Worm (Caenorhabditis elegans): Measurements from ENCODE around the gene nep-15.

DNA sequence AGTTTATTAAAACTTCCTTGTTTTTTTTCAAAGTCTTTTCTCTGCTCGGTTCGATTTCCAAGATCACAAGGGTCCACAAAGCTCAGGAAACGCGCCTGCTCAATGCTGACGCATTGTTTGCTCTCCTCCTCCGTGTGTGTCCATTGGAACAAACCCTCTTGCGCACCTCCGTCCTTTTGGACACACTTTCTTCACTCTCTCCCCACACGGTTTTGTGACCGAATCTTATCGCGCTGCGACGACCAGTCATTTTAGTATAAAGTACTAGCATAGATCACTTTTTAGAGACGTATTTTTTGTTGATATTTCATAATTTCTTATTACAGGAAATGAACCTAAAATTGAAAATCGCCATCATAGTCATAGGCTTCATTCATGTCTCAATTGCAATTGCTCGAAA lies 3.8 kb upstream of the nep-15 start:
- peak; percentile 89 for TF ChIP-seq mep-1 (tag; optimal IDR thresholded peaks at IDR 0.05)
- TF ChIP-seq unc-120 (tag; optimal IDR thresholded peaks at IDR 0.05; ENCODE audit: poor library complexity, severe bottlenecking): no peak
- peak; percentile 8 for TF ChIP-seq ces-1 (GFP tag; optimal IDR thresholded peaks at IDR 0.05)
- TF ChIP-seq lin-32 (GFP tag; optimal IDR thresholded peaks at IDR 0.05): no peak
- peak; percentile 56 for TF ChIP-seq lsy-2 (tag; optimal IDR thresholded peaks at IDR 0.05)
- TF ChIP-seq unc-39 (tag; optimal IDR thresholded peaks at IDR 0.05): no peak
- no peak for TF ChIP-seq nhr-237 (tag; optimal IDR thresholded peaks at IDR 0.05)
- no peak for TF ChIP-seq snpc-4 (tag; optimal IDR thresholded peaks at IDR 0.05)
